Worm (Caenorhabditis elegans): Measurements from ENCODE around the gene C06H5.13.

DNA sequence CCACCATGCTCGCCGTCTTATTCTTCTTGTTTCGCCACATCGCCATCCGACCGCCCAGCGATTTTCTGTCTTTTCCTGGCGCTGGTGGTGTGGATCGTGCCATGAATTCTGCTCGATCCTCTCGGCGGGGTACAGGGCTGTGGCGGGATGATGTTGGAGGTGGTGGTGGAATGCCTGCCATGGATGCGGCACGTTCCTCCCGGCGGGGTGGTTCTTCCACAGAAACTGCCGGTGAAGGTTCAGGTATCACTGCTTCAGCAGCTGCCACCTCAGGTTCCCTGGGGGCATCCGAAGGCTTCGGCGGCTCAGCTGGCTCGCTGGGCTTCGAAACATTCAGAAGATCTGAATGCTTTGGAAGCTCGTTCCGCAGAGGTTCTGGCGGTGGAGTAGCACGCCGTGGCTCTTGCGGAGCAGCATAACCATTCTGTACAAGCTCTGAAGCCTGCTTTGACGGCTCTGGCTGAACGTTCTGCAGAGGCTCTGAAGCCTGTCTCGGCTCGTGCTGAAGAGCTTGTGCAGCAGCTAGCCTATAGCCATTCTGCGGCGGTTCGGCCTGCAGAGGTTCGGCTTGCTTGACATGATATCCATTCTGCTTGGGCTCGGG is 47.4 kb upstream of the C06H5.13 start:
- TF ChIP-seq ama-1 (optimal IDR thresholded peaks at IDR 0.05) = no peak
- no peak for TF ChIP-seq R02D3.7 (tag; optimal IDR thresholded peaks at IDR 0.05)
- no peak for TF ChIP-seq nhr-77 (tag; optimal IDR thresholded peaks at IDR 0.05)

All from whole organism, L3 larva.